Fruit fly (Drosophila melanogaster) whole organism, pupa: ENCODE results near the gene pns.

ENCODE experiments used
- CG10348 ChIP-seq: fragments of 200-800 bp; sonication (Bioruptor generic); IDR thresholded peaks from 2 replicates; pipeline ENCODE4 v1.3.6; 2022; ENCODE audit warnings: missing biosample characterization, missing genetic modification characterization
- CG12605 ChIP-seq: fragments of 200-800 bp; sonication (Bioruptor generic); IDR thresholded peaks from 2 replicates; pipeline ENCODE4 v1.3.6; 2022; ENCODE audit warnings: missing biosample characterization, missing genetic modification characterization
- CG13204 ChIP-seq: fragments of 200-800 bp; sonication (Bioruptor generic); optimal IDR thresholded peaks from 2 replicates; lab custom pipeline; 2018; ENCODE audit warnings: missing biosample characterization, mild to moderate bottlenecking, missing genetic modification characterization, moderate library complexity
- CG14655 ChIP-seq: fragments of 200-800 bp; sonication (Bioruptor generic); optimal IDR thresholded peaks from 3 replicates; lab custom pipeline; 2017; ENCODE audit warnings: mild to moderate bottlenecking, missing biosample characterization, missing genetic modification reagents, missing genetic modification characterization
- CG15710 ChIP-seq: fragments of 200-800 bp; sonication (Bioruptor generic); optimal IDR thresholded peaks from 2 replicates; lab custom pipeline; 2018; ENCODE audit warnings: missing biosample characterization, mild to moderate bottlenecking, missing genetic modification characterization, moderate library complexity
- CG17806 ChIP-seq: fragments of 200-800 bp; sonication (Bioruptor generic); optimal IDR thresholded peaks from 2 replicates; lab custom pipeline; 2018; ENCODE audit warnings: missing biosample characterization, mild to moderate bottlenecking, missing genetic modification characterization, moderate library complexity
- CG32121 ChIP-seq: fragments of 200-800 bp; sonication (Bioruptor generic); IDR thresholded peaks from 2 replicates; pipeline ENCODE4 v1.3.6; 2022; ENCODE audit warnings: missing biosample characterization, missing genetic modification characterization
- CG34367 ChIP-seq: fragments of 200-800 bp; sonication (Bioruptor generic); optimal IDR thresholded peaks from 2 replicates; lab custom pipeline; 2018; ENCODE audit warnings: missing biosample characterization, mild to moderate bottlenecking, missing genetic modification characterization
- CG4496 ChIP-seq: fragments of 200-800 bp; sonication (Bioruptor generic); IDR thresholded peaks from 3 replicates; pipeline ENCODE4 v1.3.6; 2022; ENCODE audit warnings: missing biosample characterization, missing genetic modification characterization
- CG8159 ChIP-seq: fragments of 200-800 bp; sonication (Bioruptor generic); optimal IDR thresholded peaks from 3 replicates; lab custom pipeline; 2018; ENCODE audit warnings: missing biosample characterization, mild to moderate bottlenecking, missing genetic modification characterization, moderate library complexity
- CG8301 ChIP-seq: fragments of 200-800 bp; sonication (Bioruptor generic); optimal IDR thresholded peaks from 2 replicates; lab custom pipeline; 2018; ENCODE audit warnings: missing biosample characterization, mild to moderate bottlenecking, missing genetic modification characterization
- CG9948 ChIP-seq: fragments of 200-800 bp; sonication (Bioruptor generic); optimal IDR thresholded peaks from 2 replicates; lab custom pipeline; 2018; ENCODE audit warnings: missing biosample characterization, mild to moderate bottlenecking, missing genetic modification characterization, moderate library complexity
- D1 ChIP-seq: fragments of 200-800 bp; sonication (Bioruptor generic); optimal IDR thresholded peaks from 2 replicates; lab custom pipeline; 2018; ENCODE audit warnings: missing biosample characterization, mild to moderate bottlenecking, missing genetic modification characterization, moderate library complexity
- EcR ChIP-seq: fragments of 200-800 bp; sonication (Bioruptor generic); optimal IDR thresholded peaks from 3 replicates; lab custom pipeline; 2019; ENCODE audit warnings: missing biosample characterization, missing genetic modification characterization, mild to moderate bottlenecking, moderate library complexity, missing genetic modification reagents
- Ets98B ChIP-seq: fragments of 200-800 bp; sonication (Bioruptor generic); IDR thresholded peaks from 2 replicates; pipeline ENCODE4 v1.3.6; 2022; ENCODE audit warnings: missing biosample characterization, missing genetic modification characterization
- Pif1A ChIP-seq: fragments of 200-800 bp; sonication (Bioruptor generic); optimal IDR thresholded peaks from 3 replicates; lab custom pipeline; 2016; ENCODE audit warnings: missing biosample characterization, missing genetic modification characterization
- Pif1B ChIP-seq: fragments of 200-800 bp; sonication (Bioruptor generic); optimal IDR thresholded peaks from 3 replicates; lab custom pipeline; 2016; ENCODE audit warnings: missing biosample characterization, missing genetic modification characterization
- Snoo ChIP-seq: fragments of 200-800 bp; sonication (Bioruptor generic); optimal IDR thresholded peaks from 3 replicates; lab custom pipeline; 2017; ENCODE audit warnings: missing biosample characterization, mild to moderate bottlenecking, missing genetic modification characterization, inconsistent platforms
- fd96Ca ChIP-seq: fragments of 200-800 bp; sonication (Bioruptor generic); IDR thresholded peaks from 3 replicates; pipeline ENCODE4 v1.3.6; 2022; ENCODE audit warnings: missing biosample characterization, missing genetic modification characterization
- gl ChIP-seq: fragments of 200-800 bp; sonication (Bioruptor generic); optimal IDR thresholded peaks from 2 replicates; lab custom pipeline; 2018; ENCODE audit warnings: missing biosample characterization, mild to moderate bottlenecking, missing genetic modification characterization
- rn ChIP-seq: fragments of 200-800 bp; sonication (Bioruptor generic); IDR thresholded peaks from 2 replicates; pipeline ENCODE4 v1.3.6; 2022; ENCODE audit warnings: missing biosample characterization, missing genetic modification characterization

Gene pns

DNA sequence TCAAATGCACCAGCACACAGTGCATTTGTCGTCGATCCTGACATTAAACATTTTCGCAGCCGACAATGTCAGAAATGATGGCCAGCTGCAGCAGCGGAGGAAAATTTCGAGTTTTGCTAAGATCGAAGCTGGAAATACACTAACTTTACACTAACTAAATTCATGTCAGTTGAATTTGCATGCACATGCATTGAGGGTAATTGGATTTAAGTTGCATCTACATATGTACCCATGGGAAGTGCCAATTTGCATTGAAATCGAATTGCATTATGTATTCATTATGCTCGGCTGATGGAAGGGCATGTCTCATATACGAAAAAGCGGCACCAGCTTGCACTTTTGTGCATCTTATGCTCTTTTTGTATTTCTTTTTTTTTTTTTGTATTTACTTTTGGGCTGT lies 47.8 kb downstream of the pns start:
- peak; percentile 88 for TF ChIP-seq CG12605 (GFP tag; lab: Robert Waterston, UW)
- TF ChIP-seq D1: no peak
- TF ChIP-seq EcR: no peak
- TF ChIP-seq CG32121 (GFP tag; lab: Robert Waterston, UW): peak; percentile 95
- no peak for TF ChIP-seq CG13204 (GFP tag; lab: Kevin White, UChicago)
- peak; percentile 86 for TF ChIP-seq CG8301 (tag; lab: Kevin White, UChicago)
- TF ChIP-seq CG9948 (tag; lab: Kevin White, UChicago): peak; percentile 71
- TF ChIP-seq CG17806 (tag; lab: Kevin White, UChicago): peak; percentile 79
- TF ChIP-seq rn (GFP tag; lab: Robert Waterston, UW): peak; percentile 93
- TF ChIP-seq gl (tag; lab: Kevin White, UChicago): peak; percentile 67
- peak; percentile 90 for TF ChIP-seq Pif1A (GFP tag; lab: Kevin White, UChicago)
- TF ChIP-seq CG15710 (tag; lab: Kevin White, UChicago): peak; percentile 62
- peak; percentile 30 for TF ChIP-seq CG34367 (tag; lab: Kevin White, UChicago)
- peak; percentile 82 for TF ChIP-seq CG10348 (GFP tag; lab: Robert Waterston, UW)
- peak; percentile 87 for TF ChIP-seq CG14655 (GFP tag; lab: Kevin White, UChicago)
- peak; percentile 97 for TF ChIP-seq Ets98B (GFP tag; lab: Robert Waterston, UW)
- peak; percentile 97 for TF ChIP-seq fd96Ca (GFP tag; lab: Robert Waterston, UW)
- TF ChIP-seq CG8159 (tag; lab: Kevin White, UChicago): peak; percentile 83
- peak; percentile 90 for TF ChIP-seq Snoo (tag; lab: Kevin White, UChicago)
- TF ChIP-seq CG4496 (GFP tag; lab: Robert Waterston, UW): peak; percentile 96
- TF ChIP-seq Pif1B: peak; percentile 84

DNA sequence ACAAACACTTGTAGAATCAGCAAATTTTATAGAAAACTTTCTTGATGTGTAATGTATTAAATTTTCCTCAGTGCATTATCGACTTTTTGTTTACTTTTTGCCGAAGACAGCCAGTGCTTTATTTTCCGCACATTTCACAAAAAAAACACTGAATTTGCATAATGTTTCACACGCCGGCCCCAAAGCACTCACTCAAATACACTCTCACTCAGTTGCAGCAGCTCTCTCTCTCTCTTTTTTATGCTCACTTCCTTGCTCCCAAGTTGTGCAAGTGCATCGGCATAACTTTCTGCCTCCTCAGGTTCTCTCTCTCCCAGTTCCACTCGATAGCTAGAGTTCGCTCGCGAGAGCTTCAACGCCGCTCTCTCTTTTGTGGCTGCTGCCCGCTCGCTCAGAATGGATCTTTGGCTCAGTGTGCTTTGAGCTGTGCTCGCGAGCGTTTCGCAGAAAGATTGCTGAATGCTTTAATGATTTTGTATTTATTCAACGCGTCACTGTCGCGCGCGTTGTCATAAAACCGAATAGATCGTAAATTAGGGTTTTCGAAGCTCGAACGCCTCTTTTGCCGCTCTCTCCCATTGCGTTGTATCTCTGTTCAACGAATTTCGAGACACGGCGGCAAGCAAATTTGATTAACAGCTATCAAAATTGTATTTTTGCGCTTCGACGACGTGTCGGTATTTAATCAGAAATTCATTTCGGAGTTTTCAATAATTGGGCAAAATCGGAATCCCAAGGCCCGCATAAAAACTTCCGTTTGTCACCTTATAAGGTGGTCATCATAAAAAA lies 49.5 kb downstream of the pns start:
- peak; percentile 31 for TF ChIP-seq Snoo (tag; lab: Kevin White, UChicago)
- TF ChIP-seq CG32121 (GFP tag; lab: Robert Waterston, UW): peak; percentile 60; the same call in 1 of the 2 replicates
- TF ChIP-seq CG10348 (GFP tag; lab: Robert Waterston, UW): no peak
- peak; percentile 82 for TF ChIP-seq CG14655 (GFP tag; lab: Kevin White, UChicago)
- TF ChIP-seq CG12605 (GFP tag; lab: Robert Waterston, UW): peak; percentile 92
- no peak for TF ChIP-seq CG15710 (tag; lab: Kevin White, UChicago)
- peak; percentile 23 for TF ChIP-seq CG9948 (tag; lab: Kevin White, UChicago)
- TF ChIP-seq rn (GFP tag; lab: Robert Waterston, UW): 0 out of 2 replicates have a peak, but pooled peaks have one; percentile 12
- TF ChIP-seq Pif1A (GFP tag; lab: Kevin White, UChicago): peak; percentile 76
- TF ChIP-seq fd96Ca (GFP tag; lab: Robert Waterston, UW): peak; percentile 68
- peak; percentile 53 for TF ChIP-seq gl (tag; lab: Kevin White, UChicago)
- TF ChIP-seq D1: no peak
- peak; percentile 9 for TF ChIP-seq CG34367 (tag; lab: Kevin White, UChicago)
- peak; percentile 55 for TF ChIP-seq CG8159 (tag; lab: Kevin White, UChicago)
- peak; percentile 85 for TF ChIP-seq Ets98B (GFP tag; lab: Robert Waterston, UW)
- peak; percentile 59 for TF ChIP-seq CG8301 (tag; lab: Kevin White, UChicago)
- peak; percentile 81 for TF ChIP-seq CG4496 (GFP tag; lab: Robert Waterston, UW)
- TF ChIP-seq CG13204 (GFP tag; lab: Kevin White, UChicago): peak; percentile 46
- TF ChIP-seq Pif1B: peak; percentile 88
- TF ChIP-seq CG17806 (tag; lab: Kevin White, UChicago): peak; percentile 47
- TF ChIP-seq EcR: peak; percentile 77

dm6 chr3L:1587140-1587849 lies 50.4 kb downstream of the pns start:
- TF ChIP-seq Pif1B (peak; percentile 79), Snoo (tag; lab: Kevin White, UChicago) (peak; percentile 70), fd96Ca (GFP tag; lab: Robert Waterston, UW) (peak; percentile 85), CG10348 (GFP tag; lab: Robert Waterston, UW) (0 out of 2 replicates have a peak, but pooled peaks have one; percentile 53), gl (tag; lab: Kevin White, UChicago) (peak; percentile 79), CG8159 (tag; lab: Kevin White, UChicago) (peak; percentile 85), CG14655 (GFP tag; lab: Kevin White, UChicago) (peak; percentile 72), rn (GFP tag; lab: Robert Waterston, UW) (peak; percentile 53), CG32121 (GFP tag; lab: Robert Waterston, UW) (peak; percentile 79), CG15710 (tag; lab: Kevin White, UChicago) (peak; percentile 89), CG8301 (tag; lab: Kevin White, UChicago) (peak; percentile 64), CG4496 (GFP tag; lab: Robert Waterston, UW) (peak; percentile 86), CG12605 (GFP tag; lab: Robert Waterston, UW) (peak; percentile 47; the same call in 1 of the 2 replicates), EcR (peak; percentile 4), D1 (no peak), CG17806 (tag; lab: Kevin White, UChicago) (peak; percentile 81), Pif1A (GFP tag; lab: Kevin White, UChicago) (peak; percentile 78), CG34367 (tag; lab: Kevin White, UChicago) (peak; percentile 85), CG13204 (GFP tag; lab: Kevin White, UChicago) (peak; percentile 79), Ets98B (GFP tag; lab: Robert Waterston, UW) (peak; percentile 80), CG9948 (tag; lab: Kevin White, UChicago) (peak; percentile 75)
- TF ChIP-seq, all 21 proteins: peak for 20

- TF ChIP-seq D1 (no peak), CG13204 (GFP tag; lab: Kevin White, UChicago) (no peak), Pif1B (no peak), CG15710 (tag; lab: Kevin White, UChicago) (no peak), gl (tag; lab: Kevin White, UChicago) (no peak), CG9948 (tag; lab: Kevin White, UChicago) (no peak), CG34367 (tag; lab: Kevin White, UChicago) (no peak), CG8301 (tag; lab: Kevin White, UChicago) (no peak)
Observed at dm6 chr3L:1590194-1590593, 53.3 kb downstream of the pns start.
